Worm (Caenorhabditis elegans): ENCODE data around the gene vps-60.

DNA sequence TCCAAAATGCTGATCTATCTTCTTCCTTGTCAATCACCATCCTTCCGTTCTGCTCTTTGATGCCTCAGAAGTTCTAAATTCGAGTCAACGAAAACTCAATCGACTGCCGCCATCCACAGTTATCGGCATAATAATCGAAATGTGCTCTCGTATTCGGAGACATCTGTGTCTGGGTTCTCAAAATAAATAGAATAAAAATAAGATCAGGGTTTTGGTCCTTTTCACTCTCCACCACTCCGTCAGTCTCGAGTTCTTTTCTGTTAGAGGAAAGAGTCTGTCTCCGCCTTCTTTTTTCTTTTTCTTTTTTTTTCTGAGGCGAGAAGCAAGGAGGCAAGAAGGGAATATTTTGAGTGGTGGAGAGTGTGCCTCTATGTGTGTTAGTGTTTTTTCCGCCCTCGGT lies 17.8 kb upstream of the vps-60 start, which contains the start of gene F41E6.17:
- TF ChIP-seq ztf-29 (GFP tag; IDR thresholded peaks at IDR 0.05), result no peak
- TF ChIP-seq flt-1 (GFP tag; IDR thresholded peaks at IDR 0.05), result no peak
- no peak for TF ChIP-seq ztf-23 (GFP tag; IDR thresholded peaks at IDR 0.05)
- no peak for TF ChIP-seq cog-1 (tag; optimal IDR thresholded peaks at IDR 0.05)
- TF ChIP-seq med-1 (GFP tag; optimal IDR thresholded peaks at IDR 0.05; ENCODE audit: insufficient read depth), result no peak
- TF ChIP-seq klf-2 (GFP tag; conservative IDR thresholded peaks at IDR 0.05), result no peak
- TF ChIP-seq tab-1 (GFP tag; IDR thresholded peaks at IDR 0.05), result no peak
- no peak for TF ChIP-seq T22C8.4 (GFP tag; IDR thresholded peaks at IDR 0.05)

All from whole organism, midembryonic.